Fruit fly (Drosophila melanogaster) Kc167 (cell line): Measurements from ENCODE around the gene CG42264.

Experiments
- Myc ChIP-seq: fragments of >200 bp; optimal IDR thresholded peaks from 2 replicates; lab custom pipeline; 2017; ENCODE audit warnings: missing external identifiers
- Sin3A ChIP-seq: fragments of >200 bp; optimal IDR thresholded peaks from 2 replicates; lab custom pipeline; 2018; ENCODE audit warnings: missing external identifiers
- h ChIP-seq: fragments of >200 bp; optimal IDR thresholded peaks from 3 replicates; lab custom pipeline; 2018; ENCODE audit warnings: missing external identifiers
- insv ChIP-seq: fragments of >200 bp; optimal IDR thresholded peaks from 3 replicates; lab custom pipeline; 2018; ENCODE audit warnings: missing external identifiers
- psq ChIP-seq: fragments of >200 bp; optimal IDR thresholded peaks from 2 replicates; lab custom pipeline; 2017; ENCODE audit warnings: missing external identifiers
- ttk ChIP-seq: sonication (Bioruptor generic); optimal IDR thresholded peaks from 2 replicates; lab custom pipeline; 2017; ENCODE audit warnings: missing external identifiers

Gene CG42264

dm6 chrX:5776547-5776946 lies at the start of gene CG42264:
Gene CG42264 (minus strand): TSS chrX:5776647.
- TF ChIP-seq psq (lab: Kevin White, UChicago), result no peak
- TF ChIP-seq Sin3A, result no peak
- no peak for TF ChIP-seq ttk (lab: Kevin White, UChicago)
- TF ChIP-seq Myc, result no peak
- TF ChIP-seq insv (lab: Kevin White, UChicago), result no peak
- no peak for TF ChIP-seq h (lab: Kevin White, UChicago)

- TF ChIP-seq psq (lab: Kevin White, UChicago), result no peak
- no peak for TF ChIP-seq Sin3A
- TF ChIP-seq h (lab: Kevin White, UChicago), result no peak
- no peak for TF ChIP-seq Myc
- no peak for TF ChIP-seq ttk (lab: Kevin White, UChicago)
- TF ChIP-seq insv (lab: Kevin White, UChicago), result no peak
Measured at dm6 chrX:5819972-5820371, 43.5 kb upstream of the CG42264 start.

- no peak for TF ChIP-seq psq (lab: Kevin White, UChicago)
- no peak for TF ChIP-seq Sin3A
- TF ChIP-seq insv (lab: Kevin White, UChicago), result no peak
- TF ChIP-seq h (lab: Kevin White, UChicago), result no peak
Measured at dm6 chrX:5818428-5818827, 42.0 kb upstream of the CG42264 start, which contains the start of gene CG15765. Gene CG15765 (plus strand): TSS chrX:5818559.

- TF ChIP-seq Sin3A, result no peak
- no peak for TF ChIP-seq psq (lab: Kevin White, UChicago)
- no peak for TF ChIP-seq h (lab: Kevin White, UChicago)
- TF ChIP-seq Myc, result no peak
- no peak for TF ChIP-seq insv (lab: Kevin White, UChicago)
- no peak for TF ChIP-seq ttk (lab: Kevin White, UChicago)
Measured at dm6 chrX:5817191-5817590, 40.7 kb upstream of the CG42264 start.

dm6 chrX:5815720-5816119 lies 39.3 kb upstream of the CG42264 start, which contains the start of gene AgmNAT:
Gene AgmNAT (minus strand): TSS chrX:5815820.
- no peak for TF ChIP-seq Myc
- TF ChIP-seq h (lab: Kevin White, UChicago), result no peak
- TF ChIP-seq Sin3A, result no peak
- TF ChIP-seq psq (lab: Kevin White, UChicago), result no peak

- no peak for TF ChIP-seq h (lab: Kevin White, UChicago)
- TF ChIP-seq insv (lab: Kevin White, UChicago), result no peak
- TF ChIP-seq ttk (lab: Kevin White, UChicago), result no peak
- TF ChIP-seq Myc, result no peak
- no peak for TF ChIP-seq Sin3A
- no peak for TF ChIP-seq psq (lab: Kevin White, UChicago)
Measured at dm6 chrX:5812877-5813276, 36.4 kb upstream of the CG42264 start, which contains the start of gene CG44329. Gene CG44329 (minus strand): TSS chrX:5812977.

- TF ChIP-seq Sin3A (no peak), psq (lab: Kevin White, UChicago) (no peak), Myc (no peak), ttk (lab: Kevin White, UChicago) (no peak), insv (lab: Kevin White, UChicago) (no peak), h (lab: Kevin White, UChicago) (no peak)
Measured at dm6 chrX:5808654-5809053, 32.2 kb upstream of the CG42264 start, which contains the start of gene Prosbeta2R1. Gene Prosbeta2R1 (plus strand): TSS chrX:5808954.

dm6 chrX:5804377-5804776 lies 27.9 kb upstream of the CG42264 start, which contains the start of gene Cpr5C:
Gene Cpr5C (plus strand): TSS chrX:5804677.
- TF ChIP-seq ttk (lab: Kevin White, UChicago), result no peak
- no peak for TF ChIP-seq h (lab: Kevin White, UChicago)
- no peak for TF ChIP-seq Myc
- no peak for TF ChIP-seq insv (lab: Kevin White, UChicago)
- TF ChIP-seq psq (lab: Kevin White, UChicago), result no peak
- no peak for TF ChIP-seq Sin3A

- TF ChIP-seq Myc, result no peak
- TF ChIP-seq h (lab: Kevin White, UChicago), result no peak
Measured at dm6 chrX:5800634-5801033, 24.2 kb upstream of the CG42264 start.

- TF ChIP-seq insv (lab: Kevin White, UChicago) (no peak), ttk (lab: Kevin White, UChicago) (no peak), Myc (no peak), psq (lab: Kevin White, UChicago) (no peak), Sin3A (no peak)
Measured at dm6 chrX:5791840-5792239, 15.4 kb upstream of the CG42264 start, which contains the start of gene CG12239. Gene CG12239 (plus strand): TSS chrX:5792140.

dm6 chrX:5789187-5789586 lies 12.7 kb upstream of the CG42264 start, which contains the start of gene CG15767:
Gene CG15767 (plus strand): TSS chrX:5789487.
- TF ChIP-seq Myc, result no peak
- TF ChIP-seq psq (lab: Kevin White, UChicago), result no peak
- no peak for TF ChIP-seq ttk (lab: Kevin White, UChicago)
- TF ChIP-seq insv (lab: Kevin White, UChicago), result no peak
- TF ChIP-seq h (lab: Kevin White, UChicago), result no peak
- TF ChIP-seq Sin3A, result no peak

dm6 chrX:5786559-5786958 lies 10.1 kb upstream of the CG42264 start:
- no peak for TF ChIP-seq ttk (lab: Kevin White, UChicago)
- TF ChIP-seq Myc, result no peak
- no peak for TF ChIP-seq h (lab: Kevin White, UChicago)
- no peak for TF ChIP-seq psq (lab: Kevin White, UChicago)
- TF ChIP-seq insv (lab: Kevin White, UChicago), result no peak
